Worm (Caenorhabditis elegans): ENCODE results near the gene Y57G11C.20.

DNA sequence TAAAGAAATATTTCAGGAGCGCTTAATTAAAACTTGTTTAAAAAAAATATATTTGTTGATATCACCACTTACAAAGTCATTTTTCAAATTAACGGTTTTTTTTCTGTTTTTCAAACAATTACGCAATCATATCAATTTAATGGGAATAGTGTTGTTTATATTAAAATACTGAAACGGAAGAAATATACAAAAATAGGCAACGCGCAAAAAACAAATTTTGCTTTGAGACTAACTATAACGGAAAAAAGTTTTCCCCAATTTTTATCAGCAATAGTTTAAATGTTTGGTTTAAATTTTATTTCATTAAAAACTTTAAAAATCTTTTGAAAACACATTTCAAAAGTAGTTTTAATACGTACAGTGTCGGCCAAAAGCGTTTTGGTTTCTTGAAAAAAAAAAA is 25.4 kb downstream of the Y57G11C.20 start:
- no peak for TF ChIP-seq ama-1 (optimal IDR thresholded peaks at IDR 0.05)
- TF ChIP-seq ets-7 (tag; optimal IDR thresholded peaks at IDR 0.05): no peak
- TF ChIP-seq hmbx-1 (tag; optimal IDR thresholded peaks at IDR 0.05): no peak
- no peak for TF ChIP-seq tra-4 (tag; optimal IDR thresholded peaks at IDR 0.05)
- no peak for TF ChIP-seq F13C5.2 (tag; optimal IDR thresholded peaks at IDR 0.05)
- no peak for TF ChIP-seq hmg-4 (GFP tag; optimal IDR thresholded peaks at IDR 0.05)
- no peak for TF ChIP-seq flt-1 (GFP tag; IDR thresholded peaks at IDR 0.05)
- TF ChIP-seq tbx-37 (GFP tag; conservative IDR thresholded peaks at IDR 0.05): no peak
- TF ChIP-seq scrt-1 (GFP tag; IDR thresholded peaks at IDR 0.05): no peak
- no peak for TF ChIP-seq B0310.2 (tag; optimal IDR thresholded peaks at IDR 0.05)
